Worm (Caenorhabditis elegans) whole organism, late embryonic: Measurements from ENCODE around the gene F23A7.3.

Experiments used
- C08G9.2 ChIP-seq: sonication (generic microtip); optimal IDR thresholded peaks from 2 replicates; lab custom pipeline; 2016; ENCODE audit warnings: mild to moderate bottlenecking, missing genetic modification characterization, moderate library complexity, missing compliant biosample characterization
- C38D4.7 ChIP-seq: fragments of 200-800 bp; sonication (Bioruptor generic); optimal IDR thresholded peaks from 2 replicates; lab custom pipeline; 2018; ENCODE audit warnings: mild to moderate bottlenecking, missing genetic modification characterization, moderate library complexity, missing compliant biosample characterization
- K09A11.1 ChIP-seq: sonication (generic microtip); optimal IDR thresholded peaks from 2 replicates; lab custom pipeline; 2017; ENCODE audit warnings: antibody characterized with exemption, mild to moderate bottlenecking, missing genetic modification characterization, missing compliant biosample characterization; ENCODE audit not compliant: insufficient read depth
- T23F11.4 ChIP-seq: fragments of 200-800 bp; sonication (Bioruptor generic); optimal IDR thresholded peaks from 2 replicates; lab custom pipeline; 2018; ENCODE audit warnings: mild to moderate bottlenecking, missing genetic modification characterization, missing compliant biosample characterization
- ama-1 ChIP-seq: fragments of 150-350 bp; optimal IDR thresholded peaks from 2 replicates; lab custom pipeline; 2014
- ceh-14 ChIP-seq: sonication (generic microtip); optimal IDR thresholded peaks from 2 replicates; lab custom pipeline; 2016; ENCODE audit warnings: missing genotype, missing genetic modification characterization, missing compliant biosample characterization
- ceh-19 ChIP-seq: fragments of 200-800 bp; sonication (Bioruptor generic); optimal IDR thresholded peaks from 2 replicates; lab custom pipeline; 2018; ENCODE audit warnings: mild to moderate bottlenecking, missing genetic modification characterization, missing compliant biosample characterization
- ceh-2 ChIP-seq: sonication (generic microtip); optimal IDR thresholded peaks from 2 replicates; lab custom pipeline; 2016; ENCODE audit warnings: missing genotype, missing genetic modification characterization, missing compliant biosample characterization
- ceh-31 ChIP-seq: sonication (generic microtip); optimal IDR thresholded peaks from 2 replicates; lab custom pipeline; 2016; ENCODE audit warnings: missing genetic modification characterization, missing compliant biosample characterization
- ceh-34 ChIP-seq: sonication (generic microtip); optimal IDR thresholded peaks from 2 replicates; lab custom pipeline; 2016; ENCODE audit warnings: mild to moderate bottlenecking, missing genetic modification characterization, missing compliant biosample characterization
- ceh-48 ChIP-seq: sonication (generic microtip); optimal IDR thresholded peaks from 2 replicates; lab custom pipeline; 2016; ENCODE audit warnings: missing genetic modification characterization, inconsistent platforms, missing compliant biosample characterization
- ceh-9 ChIP-seq: sonication (generic microtip); optimal IDR thresholded peaks from 2 replicates; lab custom pipeline; 2016; ENCODE audit warnings: mild to moderate bottlenecking, missing genetic modification characterization, inconsistent platforms, missing compliant biosample characterization
- che-1 ChIP-seq: sonication (generic microtip); optimal IDR thresholded peaks from 2 replicates; lab custom pipeline; 2016; ENCODE audit warnings: mild to moderate bottlenecking, missing genetic modification characterization, missing compliant biosample characterization
- dmd-4 ChIP-seq: sonication (generic microtip); optimal IDR thresholded peaks from 2 replicates; lab custom pipeline; 2016; ENCODE audit warnings: borderline replicate concordance, missing genetic modification characterization, missing compliant biosample characterization
- dve-1 ChIP-seq: sonication (generic microtip); optimal IDR thresholded peaks from 2 replicates; lab custom pipeline; 2017; ENCODE audit warnings: antibody characterized with exemption, mild to moderate bottlenecking, missing genetic modification characterization, missing compliant biosample characterization
- elt-2 ChIP-seq: sonication (generic microtip); optimal IDR thresholded peaks from 2 replicates; lab custom pipeline; 2016; ENCODE audit warnings: missing genetic modification reagents, missing genetic modification characterization, missing compliant biosample characterization
- eyg-1 ChIP-seq: sonication (generic microtip); optimal IDR thresholded peaks from 2 replicates; lab custom pipeline; 2016; ENCODE audit warnings: missing genotype, missing genetic modification characterization, missing compliant biosample characterization
- fax-1 ChIP-seq: sonication (generic microtip); optimal IDR thresholded peaks from 2 replicates; lab custom pipeline; 2016; ENCODE audit warnings: missing genotype, missing genetic modification characterization, missing compliant biosample characterization
- gmeb-2 ChIP-seq: sonication (generic microtip); optimal IDR thresholded peaks from 2 replicates; lab custom pipeline; 2016; ENCODE audit warnings: missing genetic modification characterization, inconsistent platforms, missing compliant biosample characterization
- hlh-13 ChIP-seq: fragments of 200-800 bp; sonication (Bioruptor generic); optimal IDR thresholded peaks from 2 replicates; lab custom pipeline; 2018; ENCODE audit warnings: mild to moderate bottlenecking, missing genetic modification characterization, missing compliant biosample characterization
- hlh-6 ChIP-seq: sonication (generic microtip); optimal IDR thresholded peaks from 2 replicates; lab custom pipeline; 2016; ENCODE audit warnings: missing genotype, missing genetic modification characterization, missing compliant biosample characterization
- hlh-8 ChIP-seq: sonication (generic microtip); optimal IDR thresholded peaks from 2 replicates; lab custom pipeline; 2016; ENCODE audit warnings: missing genotype, missing genetic modification characterization, missing compliant biosample characterization
- lim-6 ChIP-seq: sonication (generic microtip); optimal IDR thresholded peaks from 2 replicates; lab custom pipeline; 2016; ENCODE audit warnings: missing genetic modification characterization, missing compliant biosample characterization
- lin-11 ChIP-seq: fragments of 200-800 bp; sonication (Bioruptor generic); optimal IDR thresholded peaks from 2 replicates; lab custom pipeline; 2018; ENCODE audit warnings: mild to moderate bottlenecking, missing genetic modification characterization, missing compliant biosample characterization
- mec-3 ChIP-seq: sonication (generic microtip); optimal IDR thresholded peaks from 2 replicates; lab custom pipeline; 2016; ENCODE audit warnings: borderline replicate concordance, missing genetic modification characterization, missing compliant biosample characterization
- nfya-1 ChIP-seq: sonication (generic microtip); optimal IDR thresholded peaks from 2 replicates; lab custom pipeline; 2017; ENCODE audit warnings: missing genetic modification characterization, mild to moderate bottlenecking, missing compliant biosample characterization, antibody characterized with exemption, moderate library complexity
- nhr-11 ChIP-seq: fragments of 150-350 bp; optimal IDR thresholded peaks from 2 replicates; lab custom pipeline; 2014; ENCODE audit warnings: missing biosample characterization, missing genetic modification characterization
- npax-4 ChIP-seq: sonication (generic microtip); optimal IDR thresholded peaks from 2 replicates; lab custom pipeline; 2016; ENCODE audit warnings: missing genetic modification characterization, missing compliant biosample characterization
- pag-3 ChIP-seq: sonication (generic microtip); optimal IDR thresholded peaks from 2 replicates; lab custom pipeline; 2016; ENCODE audit warnings: missing compliant biosample characterization, missing genetic modification characterization, borderline replicate concordance
- pax-1 ChIP-seq: fragments of 150-350 bp; optimal IDR thresholded peaks from 2 replicates; lab custom pipeline; 2014; ENCODE audit warnings: missing biosample characterization, missing genetic modification characterization
- pha-2 ChIP-seq: sonication (generic microtip); optimal IDR thresholded peaks from 2 replicates; lab custom pipeline; 2017; ENCODE audit warnings: mild to moderate bottlenecking, missing genetic modification characterization, missing compliant biosample characterization
- pros-1 ChIP-seq: fragments of 150-350 bp; optimal IDR thresholded peaks from 2 replicates; lab custom pipeline; 2014; ENCODE audit warnings: missing biosample characterization, missing genetic modification reagents, missing genetic modification characterization
- rnt-1 ChIP-seq: sonication (generic microtip); optimal IDR thresholded peaks from 2 replicates; lab custom pipeline; 2016; ENCODE audit warnings: missing genetic modification characterization, missing compliant biosample characterization
- sox-2 ChIP-seq: fragments of 200-800 bp; sonication (Bioruptor generic); IDR thresholded peaks from 2 replicates; pipeline ENCODE4 v1.3.6; 2022; ENCODE audit warnings: missing genetic modification reagents, missing genetic modification characterization, missing compliant biosample characterization
- syd-9 ChIP-seq: sonication (generic microtip); optimal IDR thresholded peaks from 2 replicates; lab custom pipeline; 2016; ENCODE audit warnings: mild to moderate bottlenecking, missing genetic modification characterization, moderate library complexity, missing compliant biosample characterization
- tbx-7 ChIP-seq: sonication (generic microtip); optimal IDR thresholded peaks from 2 replicates; lab custom pipeline; 2016; ENCODE audit warnings: missing genotype, missing genetic modification characterization, missing compliant biosample characterization
- ttx-3 ChIP-seq: sonication (generic microtip); optimal IDR thresholded peaks from 2 replicates; lab custom pipeline; 2016; ENCODE audit warnings: missing genetic modification reagents, missing genetic modification characterization, missing compliant biosample characterization
- unc-3 ChIP-seq, 2 experiments: fragments of 200-800 bp in 1 of 2; sonication (Bioruptor generic) in 1 of 2; sonication (generic microtip) in 1 of 2; conservative IDR thresholded peaks in 1 of 2; optimal IDR thresholded peaks in 1 of 2; 2 replicates each; pipeline versions ENCODE4 v1.3.6 to Lab custom; 2016 to 2022; ENCODE audit warnings: missing compliant biosample characterization in 2 of 2, missing genetic modification characterization in 2 of 2, missing genetic modification reagents in 1 of 2
- unc-42 ChIP-seq: sonication (generic microtip); optimal IDR thresholded peaks from 2 replicates; lab custom pipeline; 2016; ENCODE audit warnings: missing genotype, missing genetic modification characterization, missing compliant biosample characterization
- unc-86 ChIP-seq: sonication (generic microtip); optimal IDR thresholded peaks from 2 replicates; lab custom pipeline; 2016; ENCODE audit warnings: missing genetic modification characterization, missing compliant biosample characterization
- ztf-16 ChIP-seq: sonication (generic microtip); optimal IDR thresholded peaks from 2 replicates; lab custom pipeline; 2017; ENCODE audit warnings: missing genetic modification characterization, missing compliant biosample characterization

F23A7.3 gene

DNA sequence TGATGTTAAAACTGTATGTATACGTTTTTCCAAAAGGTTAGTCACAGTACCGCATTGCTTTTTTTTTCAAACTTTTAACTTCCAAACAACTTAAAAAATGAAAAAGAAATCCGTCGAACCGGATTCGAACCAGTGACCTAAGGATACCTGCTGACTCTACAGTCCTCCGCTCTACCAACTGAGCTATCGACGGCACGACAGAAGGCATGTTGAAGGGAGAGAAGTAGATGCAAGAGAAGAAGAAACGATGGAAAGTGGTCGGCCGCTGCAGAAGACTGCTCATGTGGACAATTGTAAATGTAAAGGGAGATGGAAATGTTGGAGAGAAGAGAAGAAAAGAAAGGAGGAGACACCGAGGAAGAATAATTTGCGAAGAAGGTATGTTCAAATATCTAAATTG lies 10.2 kb upstream of the F23A7.3 start (continued):
- peak; percentile 52 for TF ChIP-seq npax-4
- peak; percentile 83 for TF ChIP-seq nfya-1 (tag; lab: Kevin White, UChicago)
- peak; percentile 77 for TF ChIP-seq C38D4.7 (GFP tag; lab: Kevin White, UChicago)
- no peak for TF ChIP-seq pros-1 (tag; lab: Kevin White, UChicago)
- TF ChIP-seq ceh-2: peak; percentile 72
- peak; percentile 72 for TF ChIP-seq syd-9 (tag; lab: Kevin White, UChicago)
- peak; percentile 54 for TF ChIP-seq hlh-8 (tag; lab: Kevin White, UChicago)
- peak; percentile 61 for TF ChIP-seq ceh-14
- TF ChIP-seq pha-2 (tag; lab: Kevin White, UChicago): peak; percentile 84
- peak; percentile 87 for TF ChIP-seq hlh-6 (tag; lab: Kevin White, UChicago)
- TF ChIP-seq ama-1 (lab: Kevin White, UChicago): no peak
- TF ChIP-seq unc-42: peak; percentile 45
- peak; percentile 75 for TF ChIP-seq ztf-16
- TF ChIP-seq fax-1 (tag; lab: Kevin White, UChicago): peak; percentile 77
- TF ChIP-seq eyg-1 (tag; lab: Kevin White, UChicago): peak; percentile 48
- peak; percentile 68 for TF ChIP-seq ceh-48 (tag; lab: Kevin White, UChicago)
- peak; percentile 36 for TF ChIP-seq lim-6 (tag; lab: Kevin White, UChicago)
- peak; percentile 92 for TF ChIP-seq elt-2 (tag; lab: Kevin White, UChicago)
- peak; percentile 81 for TF ChIP-seq sox-2 (GFP tag; lab: Robert Waterston, UW)
- peak; percentile 85 for TF ChIP-seq gmeb-2
- no peak for TF ChIP-seq nhr-11 (tag; lab: Kevin White, UChicago)
- peak; percentile 18 for TF ChIP-seq pax-1
- TF ChIP-seq che-1 (tag; lab: Kevin White, UChicago): peak; percentile 82
- peak; percentile 63 for TF ChIP-seq ceh-9 (tag; lab: Kevin White, UChicago)
- peak; percentile 78 for TF ChIP-seq K09A11.1 (tag; lab: Kevin White, UChicago)
- peak; percentile 82 for TF ChIP-seq T23F11.4 (GFP tag; lab: Kevin White, UChicago)
- peak; percentile 49 for TF ChIP-seq tbx-7 (tag; lab: Kevin White, UChicago)
- peak; percentile 81 for TF ChIP-seq ceh-31 (tag; lab: Kevin White, UChicago)
- TF ChIP-seq lin-11 (tag; lab: Kevin White, UChicago): peak; percentile 65
- TF ChIP-seq ceh-34 (tag; lab: Kevin White, UChicago): peak; percentile 73
- TF ChIP-seq mec-3 (tag; lab: Kevin White, UChicago): no peak

ce11 chrX:16210518-16210917 lies 9.3 kb upstream of the F23A7.3 start, which contains the start of gene R11.4:
Gene R11.4 (minus strand): TSS chrX:16210618.
- TF ChIP-seq nhr-11 (tag; lab: Kevin White, UChicago) (no peak), unc-86 (no peak), ceh-19 (GFP tag; lab: Kevin White, UChicago) (no peak), pag-3 (tag; lab: Kevin White, UChicago) (no peak), elt-2 (tag; lab: Kevin White, UChicago) (no peak), unc-42 (no peak), dmd-4 (tag; lab: Kevin White, UChicago) (no peak), dve-1 (tag; lab: Kevin White, UChicago) (no peak), unc-3 (GFP tag; conservative IDR thresholded peaks at IDR 0.05; lab: Robert Waterston, UW) (no peak), unc-3 (tag; optimal IDR thresholded peaks at IDR 0.05; lab: Kevin White, UChicago) (no peak), rnt-1 (no peak), ttx-3 (tag; lab: Kevin White, UChicago) (no peak), hlh-13 (GFP tag; lab: Kevin White, UChicago) (no peak), C08G9.2 (tag; lab: Kevin White, UChicago) (no peak)
